Fruit fly (Drosophila melanogaster): ENCODE results near the gene CG31286.

DNA sequence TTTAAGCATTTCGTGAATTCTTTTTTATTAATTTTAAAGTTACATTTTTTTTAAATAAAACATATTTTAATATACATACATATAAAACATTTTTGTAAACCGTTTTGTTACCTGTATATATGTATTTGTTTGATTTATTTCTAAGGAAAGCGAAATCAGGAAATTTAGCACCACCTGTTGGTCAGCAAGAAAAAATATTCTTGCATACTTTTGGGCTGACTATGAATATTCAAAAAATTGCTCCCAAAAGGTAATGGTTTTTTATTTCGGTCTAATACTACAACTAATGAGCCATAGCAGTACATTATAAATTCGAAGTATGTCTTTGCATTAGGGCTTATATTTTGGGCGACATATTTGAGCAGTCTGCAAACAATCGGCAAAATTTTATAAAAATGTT, 42.6 kb downstream of the CG31286 start:
- no peak for TF ChIP-seq Dek (tag; optimal IDR thresholded peaks at IDR 0.05)
- TF ChIP-seq CG3726 (GFP tag; IDR thresholded peaks at IDR 0.05): no peak
- TF ChIP-seq lola (GFP tag; optimal IDR thresholded peaks at IDR 0.05): no peak
- no peak for TF ChIP-seq Optix (GFP tag; IDR thresholded peaks at IDR 0.05)
- TF ChIP-seq Antp (GFP tag; optimal IDR thresholded peaks at IDR 0.05): no peak
- TF ChIP-seq tna (GFP tag; IDR thresholded peaks at IDR 0.05; ENCODE audit: partially characterized antibody): no peak
- TF ChIP-seq CG8765 (GFP tag; IDR thresholded peaks at IDR 0.05): no peak
- no peak for TF ChIP-seq CG13775 (GFP tag; optimal IDR thresholded peaks at IDR 0.05)
- no peak for TF ChIP-seq run (tag; optimal IDR thresholded peaks at IDR 0.05)
- no peak for TF ChIP-seq nom (GFP tag; optimal IDR thresholded peaks at IDR 0.05)
- TF ChIP-seq CG5245 (GFP tag; optimal IDR thresholded peaks at IDR 0.05): no peak

All from whole organism, embryonic.